Fruit fly (Drosophila melanogaster) whole organism, prepupa: Measurements from ENCODE around the gene repo.

ENCODE experiments used
- Blimp-1 ChIP-seq: fragments of 200-800 bp; sonication (Bioruptor generic); optimal IDR thresholded peaks from 3 replicates; lab custom pipeline; 2017; ENCODE audit warnings: missing biosample characterization, missing genetic modification characterization, mild to moderate bottlenecking, moderate library complexity, missing genetic modification reagents
- CG10631 ChIP-seq: fragments of 200-800 bp; sonication (Bioruptor generic); optimal IDR thresholded peaks from 2 replicates; lab custom pipeline; 2016; ENCODE audit warnings: missing biosample characterization, missing genetic modification characterization
- CG11294 ChIP-seq: fragments of 200-800 bp; sonication (Bioruptor generic); IDR thresholded peaks from 2 replicates; pipeline ENCODE4 v1.3.6; 2022; ENCODE audit warnings: missing biosample characterization, missing genetic modification characterization
- CG11762 ChIP-seq: fragments of 200-800 bp; sonication (Bioruptor generic); optimal IDR thresholded peaks from 3 replicates; lab custom pipeline; 2016; ENCODE audit warnings: missing biosample characterization, missing genetic modification characterization; ENCODE audit not compliant: insufficient read depth
- CG11902 ChIP-seq: fragments of 200-800 bp; sonication (Bioruptor generic); optimal IDR thresholded peaks from 3 replicates; lab custom pipeline; 2016; ENCODE audit warnings: missing biosample characterization, missing genetic modification characterization
- CG15336 ChIP-seq: fragments of 200-800 bp; sonication (Bioruptor generic); IDR thresholded peaks from 2 replicates; pipeline ENCODE4 v1.3.6; 2022; ENCODE audit warnings: missing biosample characterization, missing genetic modification characterization
- CG1621 ChIP-seq: fragments of 200-800 bp; sonication (Bioruptor generic); optimal IDR thresholded peaks from 3 replicates; lab custom pipeline; 2018; ENCODE audit warnings: missing biosample characterization, mild to moderate bottlenecking, missing genetic modification characterization
- CG16779 ChIP-seq: fragments of 200-800 bp; sonication (Bioruptor generic); optimal IDR thresholded peaks from 3 replicates; lab custom pipeline; 2017; ENCODE audit warnings: missing biosample characterization, mild to moderate bottlenecking, missing genetic modification characterization
- CG3032 ChIP-seq: fragments of 200-800 bp; optimal IDR thresholded peaks from 2 replicates; lab custom pipeline; 2019; ENCODE audit warnings: missing biosample characterization, mild to moderate bottlenecking, missing genetic modification characterization, moderate library complexity
- CG31627 ChIP-seq: fragments of 200-800 bp; sonication (Bioruptor generic); optimal IDR thresholded peaks from 3 replicates; lab custom pipeline; 2016; ENCODE audit warnings: missing biosample characterization, missing genetic modification characterization
- CG32006 ChIP-seq: fragments of 200-800 bp; sonication (Bioruptor generic); optimal IDR thresholded peaks from 3 replicates; lab custom pipeline; 2017; ENCODE audit warnings: missing biosample characterization, mild to moderate bottlenecking, missing genetic modification characterization
- CG34406 ChIP-seq: fragments of 200-800 bp; sonication (Bioruptor generic); optimal IDR thresholded peaks from 3 replicates; lab custom pipeline; 2016; ENCODE audit warnings: missing biosample characterization, missing genetic modification characterization
- CG3919 ChIP-seq: fragments of 200-800 bp; sonication (Bioruptor generic); optimal IDR thresholded peaks from 3 replicates; lab custom pipeline; 2016; ENCODE audit warnings: missing biosample characterization, missing genetic modification characterization
- CG4318 ChIP-seq: fragments of 200-800 bp; sonication (Bioruptor generic); optimal IDR thresholded peaks from 3 replicates; lab custom pipeline; 2017; ENCODE audit warnings: missing biosample characterization, mild to moderate bottlenecking, missing genetic modification characterization
- CG6163 ChIP-seq: fragments of 200-800 bp; sonication (Bioruptor generic); IDR thresholded peaks from 3 replicates; pipeline ENCODE4 v1.3.6; 2022; ENCODE audit warnings: missing biosample characterization, missing genetic modification characterization
- CG6808 ChIP-seq: fragments of 200-800 bp; sonication (Bioruptor generic); optimal IDR thresholded peaks from 3 replicates; lab custom pipeline; 2017; ENCODE audit warnings: missing biosample characterization, missing genetic modification characterization, mild to moderate bottlenecking, moderate library complexity, missing genetic modification reagents
- CG8119 ChIP-seq: fragments of 200-800 bp; sonication (Bioruptor generic); IDR thresholded peaks from 3 replicates; pipeline ENCODE4 v1.3.6; 2022; ENCODE audit warnings: missing biosample characterization, missing genetic modification characterization
- CG8632 ChIP-seq: fragments of 200-800 bp; sonication (Bioruptor generic); optimal IDR thresholded peaks from 3 replicates; lab custom pipeline; 2016; ENCODE audit warnings: missing biosample characterization, missing genetic modification characterization
- CG9139 ChIP-seq: fragments of 200-800 bp; sonication (Bioruptor generic); optimal IDR thresholded peaks from 3 replicates; lab custom pipeline; 2017; ENCODE audit warnings: missing biosample characterization, mild to moderate bottlenecking, missing genetic modification characterization
- Eip78C ChIP-seq: fragments of 200-800 bp; sonication (Bioruptor generic); peaks from one replicate; lab custom pipeline; 2016; ENCODE audit warnings: missing biosample characterization, missing genetic modification characterization
- Eip93F ChIP-seq: fragments of 200-800 bp; sonication (Bioruptor generic); optimal IDR thresholded peaks from 2 replicates; lab custom pipeline; 2016; ENCODE audit warnings: missing biosample characterization, mild to moderate bottlenecking, missing genetic modification characterization
- Gug ChIP-seq: fragments of 200-800 bp; sonication (Bioruptor generic); IDR thresholded peaks from 2 replicates; pipeline ENCODE4 v1.3.6; 2022; ENCODE audit warnings: missing biosample characterization, missing genetic modification characterization
- Hr38 ChIP-seq: sonication (Bioruptor generic); optimal IDR thresholded peaks from 2 replicates; lab custom pipeline; 2016; ENCODE audit warnings: missing biosample characterization, missing genetic modification characterization
- Hr39 ChIP-seq: fragments of 200-800 bp; sonication (Bioruptor generic); optimal IDR thresholded peaks from 2 replicates; lab custom pipeline; 2016; ENCODE audit warnings: missing biosample characterization, missing genetic modification characterization
- Hr4 ChIP-seq: fragments of 200-800 bp; sonication (Bioruptor generic); optimal IDR thresholded peaks from 3 replicates; lab custom pipeline; 2016; ENCODE audit warnings: missing biosample characterization, missing genetic modification characterization
- Lpt ChIP-seq: fragments of 200-800 bp; sonication (Bioruptor generic); optimal IDR thresholded peaks from 3 replicates; lab custom pipeline; 2016; ENCODE audit warnings: missing biosample characterization, missing genetic modification characterization
- Met ChIP-seq: fragments of 200-800 bp; sonication (Bioruptor generic); optimal IDR thresholded peaks from 3 replicates; lab custom pipeline; 2016; ENCODE audit warnings: missing biosample characterization, missing genetic modification characterization
- OdsH ChIP-seq: fragments of 200-800 bp; sonication (Bioruptor generic); optimal IDR thresholded peaks from 3 replicates; lab custom pipeline; 2016; ENCODE audit warnings: missing biosample characterization, missing genetic modification characterization
- Smox ChIP-seq: fragments of 200-800 bp; sonication (Bioruptor generic); optimal IDR thresholded peaks from 3 replicates; lab custom pipeline; 2016; ENCODE audit warnings: missing biosample characterization, missing genetic modification characterization
- Sox102F ChIP-seq: fragments of 200-800 bp; sonication (Bioruptor generic); optimal IDR thresholded peaks from 2 replicates; lab custom pipeline; 2016; ENCODE audit warnings: missing biosample characterization, mild to moderate bottlenecking, missing genetic modification characterization
- Sox14 ChIP-seq: fragments of 200-800 bp; sonication (Bioruptor generic); optimal IDR thresholded peaks from 3 replicates; lab custom pipeline; 2016; ENCODE audit warnings: missing biosample characterization, missing genetic modification characterization
- Sox15 ChIP-seq: fragments of 200-800 bp; sonication (Bioruptor generic); optimal IDR thresholded peaks from 3 replicates; lab custom pipeline; 2016; ENCODE audit warnings: missing biosample characterization, missing genetic modification characterization
- achi ChIP-seq: fragments of 200-800 bp; sonication (Bioruptor generic); optimal IDR thresholded peaks from 3 replicates; lab custom pipeline; 2016; ENCODE audit warnings: missing biosample characterization, missing genetic modification characterization
- acj6 ChIP-seq: fragments of 200-800 bp; sonication (Bioruptor generic); optimal IDR thresholded peaks from 3 replicates; lab custom pipeline; 2016; ENCODE audit warnings: missing biosample characterization, missing genetic modification characterization
- cyc ChIP-seq: fragments of 200-800 bp; sonication (Bioruptor generic); optimal IDR thresholded peaks from 3 replicates; lab custom pipeline; 2016; ENCODE audit warnings: missing biosample characterization, missing genetic modification characterization
- dac ChIP-seq: fragments of 200-800 bp; sonication (Bioruptor generic); optimal IDR thresholded peaks from 2 replicates; lab custom pipeline; 2017; ENCODE audit warnings: missing biosample characterization, mild to moderate bottlenecking, missing genetic modification characterization
- dsx ChIP-seq: fragments of 200-800 bp; optimal IDR thresholded peaks from 3 replicates; lab custom pipeline; 2019; ENCODE audit warnings: missing biosample characterization, mild to moderate bottlenecking, missing genetic modification characterization, moderate library complexity; ENCODE audit not compliant: poor library complexity, severe bottlenecking
- fd59A ChIP-seq: fragments of 200-800 bp; sonication (Bioruptor generic); optimal IDR thresholded peaks from 2 replicates; lab custom pipeline; 2017; ENCODE audit warnings: missing biosample characterization, mild to moderate bottlenecking, missing genetic modification characterization, missing genetic modification reagents
- fkh ChIP-seq: fragments of 200-800 bp; sonication (Bioruptor generic); optimal IDR thresholded peaks from 3 replicates; lab custom pipeline; 2017; ENCODE audit warnings: missing biosample characterization, mild to moderate bottlenecking, missing genetic modification characterization, moderate library complexity
- lz ChIP-seq: fragments of 200-800 bp; sonication (Bioruptor generic); optimal IDR thresholded peaks from 3 replicates; lab custom pipeline; 2016; ENCODE audit warnings: missing biosample characterization, missing genetic modification characterization
- net ChIP-seq: fragments of 200-800 bp; sonication (Bioruptor generic); optimal IDR thresholded peaks from 3 replicates; lab custom pipeline; 2016; ENCODE audit warnings: missing biosample characterization, missing genetic modification characterization
- pdm3 ChIP-seq: fragments of 200-800 bp; sonication (Bioruptor generic); optimal IDR thresholded peaks from 3 replicates; lab custom pipeline; 2016; ENCODE audit warnings: missing biosample characterization, missing genetic modification characterization
- salr ChIP-seq, 2 experiments: fragments of 200-800 bp; sonication (Bioruptor generic); optimal IDR thresholded peaks; 3 replicates each; lab custom pipeline; 2016 to 2018; ENCODE audit warnings: missing biosample characterization in 2 of 2, missing genetic modification characterization in 2 of 2, mild to moderate bottlenecking in 1 of 2
- spab ChIP-seq: fragments of 200-800 bp; sonication (Bioruptor generic); optimal IDR thresholded peaks from 2 replicates; lab custom pipeline; 2017; ENCODE audit warnings: missing biosample characterization, mild to moderate bottlenecking, missing genetic modification characterization, missing genetic modification reagents
- svp ChIP-seq: fragments of 200-800 bp; sonication (Bioruptor generic); peaks from one replicate; lab custom pipeline; 2016; ENCODE audit warnings: missing biosample characterization, missing genetic modification characterization
- topi ChIP-seq: fragments of 200-800 bp; sonication (Bioruptor generic); optimal IDR thresholded peaks from 3 replicates; lab custom pipeline; 2016; ENCODE audit warnings: missing biosample characterization, missing genetic modification characterization

The repo gene

dm6 chr3R:18215300-18215699 is 20.7 kb upstream of the repo start (continued):
- TF ChIP-seq Sox102F = peak; percentile 28
- TF ChIP-seq lz (GFP tag; lab: Kevin White, UChicago) = peak; percentile 63
- peak; percentile 28 for TF ChIP-seq achi
- peak; percentile 44 for TF ChIP-seq acj6 (GFP tag; lab: Kevin White, UChicago)
- TF ChIP-seq Hr4 (GFP tag; lab: Kevin White, UChicago) = peak; percentile 55
- TF ChIP-seq net = peak; percentile 8
- no peak for TF ChIP-seq CG6808 (GFP tag; lab: Kevin White, UChicago)
- TF ChIP-seq cyc (GFP tag; lab: Kevin White, UChicago) = peak; percentile 50
- TF ChIP-seq CG8119 = 0 out of 3 replicates have a peak, but pooled peaks have one; percentile 17
- TF ChIP-seq svp (GFP tag; lab: Kevin White, UChicago) = peak; percentile 81
- no peak for TF ChIP-seq Eip78C (GFP tag; lab: Kevin White, UChicago)

- no peak for TF ChIP-seq CG15336 (GFP tag; lab: Robert Waterston, UW)
- no peak for TF ChIP-seq CG11902 (GFP tag; lab: Kevin White, UChicago)
- TF ChIP-seq dsx (GFP tag; lab: Kevin White, UChicago) = no peak
- TF ChIP-seq achi = no peak
These were observed 20.1 kb upstream of the repo start, which contains the start of gene CG14314 for dm6 chr3R:18215900-18216299. CG14314 (plus strand) TSS chr3R:18216142.

dm6 chr3R:18220211-18220749 is 15.7 kb upstream of the repo start, which contains the start of the genes CG7988 and CG7183:
CG7988 (plus strand) TSS chr3R:18220526.
CG7183 (minus strand) TSS chr3R:18220699.
- TF ChIP-seq CG9139 (GFP tag; lab: Kevin White, UChicago) = peak; percentile 93
- TF ChIP-seq Smox (GFP tag; lab: Kevin White, UChicago) = peak; percentile 98
- peak; percentile 98 for TF ChIP-seq Met (GFP tag; lab: Kevin White, UChicago)
- TF ChIP-seq topi = peak; percentile 98
- TF ChIP-seq fd59A = peak; percentile 95
- TF ChIP-seq CG11294 (GFP tag; lab: Robert Waterston, UW) = peak; percentile 97
- peak; percentile 99 for TF ChIP-seq CG3032 (tag; lab: Kevin White, UChicago)
- peak; percentile 98 for TF ChIP-seq CG8632 (GFP tag; lab: Kevin White, UChicago)
- TF ChIP-seq CG10631 (GFP tag; lab: Kevin White, UChicago) = peak; percentile 99
- peak; percentile 80 for TF ChIP-seq dac
- TF ChIP-seq spab = peak; percentile 90
- TF ChIP-seq CG31627 = peak; percentile 99
- no peak for TF ChIP-seq CG4318 (GFP tag; lab: Kevin White, UChicago)
- peak; percentile 99 for TF ChIP-seq Gug (GFP tag; lab: Robert Waterston, UW)
- peak; percentile 95 for TF ChIP-seq CG11902 (GFP tag; lab: Kevin White, UChicago)
- peak; percentile 98 for TF ChIP-seq CG6163 (GFP tag; lab: Robert Waterston, UW)
- peak; percentile 99 for TF ChIP-seq Eip78C (GFP tag; lab: Kevin White, UChicago)
- TF ChIP-seq Blimp-1 (GFP tag; lab: Kevin White, UChicago) = peak; percentile 85
- peak; percentile 98 for TF ChIP-seq acj6 (GFP tag; lab: Kevin White, UChicago)
- peak; percentile 98 for TF ChIP-seq fkh (GFP tag; lab: Kevin White, UChicago)
- TF ChIP-seq Hr4 (GFP tag; lab: Kevin White, UChicago) = peak; percentile 98
- TF ChIP-seq OdsH (GFP tag; lab: Kevin White, UChicago) = peak; percentile 99
- peak; percentile 89 for TF ChIP-seq CG16779 (tag; lab: Kevin White, UChicago)
- peak; percentile 92 to 97 for TF ChIP-seq salr (GFP tag; optimal IDR thresholded peaks at IDR 0.05; lab: Kevin White, UChicago)
- TF ChIP-seq Hr39 (GFP tag; lab: Kevin White, UChicago) = peak; percentile 98
- peak; percentile 82 for TF ChIP-seq Eip93F (GFP tag; lab: Kevin White, UChicago)
- peak; percentile 92 for TF ChIP-seq CG11762
- peak; percentile 60 for TF ChIP-seq Hr38 (GFP tag; lab: Kevin White, UChicago)
- TF ChIP-seq CG1621 (tag; lab: Kevin White, UChicago) = peak; percentile 94
- peak; percentile 98 for TF ChIP-seq CG34406
- peak; percentile 95 for TF ChIP-seq Sox102F
- TF ChIP-seq Lpt (GFP tag; lab: Kevin White, UChicago) = peak; percentile 92
- TF ChIP-seq CG6808 (GFP tag; lab: Kevin White, UChicago) = peak; percentile 93
- TF ChIP-seq CG8119 = peak; percentile 97
- TF ChIP-seq CG3919 (GFP tag; lab: Kevin White, UChicago) = peak; percentile 96
- TF ChIP-seq CG15336 (GFP tag; lab: Robert Waterston, UW) = peak; percentile 97
- peak; percentile 97 for TF ChIP-seq dsx (GFP tag; lab: Kevin White, UChicago)
- TF ChIP-seq CG32006 = peak; percentile 98
- TF ChIP-seq pdm3 (GFP tag; lab: Kevin White, UChicago) = peak; percentile 99
- TF ChIP-seq Sox15 (GFP tag; lab: Kevin White, UChicago) = peak; percentile 97
- TF ChIP-seq achi = peak; percentile 97
- TF ChIP-seq Sox14 (GFP tag; lab: Kevin White, UChicago) = peak; percentile 98
